Fruit fly (Drosophila melanogaster): ENCODE data around the gene RabX5.

RabX5 gene

DNA sequence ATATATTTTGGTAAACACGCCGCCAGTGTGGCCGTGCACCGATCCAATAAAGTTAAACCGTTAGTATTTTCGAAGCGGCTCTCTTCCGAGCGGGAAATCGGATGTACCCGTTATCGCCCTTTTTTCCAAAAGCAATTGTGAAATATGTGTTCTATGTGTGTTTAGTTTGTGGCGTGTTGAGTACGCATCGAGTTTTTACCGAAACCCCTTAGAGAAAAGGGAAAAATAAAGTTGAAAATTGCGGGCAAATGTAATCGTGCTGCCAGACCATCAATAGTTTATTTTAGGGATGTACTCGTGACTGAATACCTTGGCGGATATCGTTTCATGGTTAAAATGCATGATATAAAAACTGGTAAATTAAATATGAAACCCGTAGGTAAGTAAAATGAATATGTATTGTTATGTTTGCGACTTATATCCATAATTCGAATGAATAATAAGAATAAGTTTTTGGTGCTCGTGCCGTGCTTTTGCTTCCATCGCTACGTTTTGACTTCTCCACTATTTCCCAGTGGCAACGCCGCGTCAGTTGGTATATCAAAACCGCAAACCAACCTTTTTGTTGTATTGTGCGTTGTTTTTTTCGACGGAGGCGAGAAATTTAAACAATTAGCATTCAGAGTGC, 30.6 kb downstream of the RabX5 start, which contains the start of the genes Mettl2 and Bgb:
Mettl2 (minus strand) TSS at position 51 of the 628 bp plus-strand sequence.
Bgb (plus strand) TSS at position 527 of the 628 bp plus-strand sequence.
- TF ChIP-seq CG17801 (GFP tag; optimal IDR thresholded peaks at IDR 0.05; ENCODE audit: partially characterized antibody), result peak; percentile 77

DNA sequence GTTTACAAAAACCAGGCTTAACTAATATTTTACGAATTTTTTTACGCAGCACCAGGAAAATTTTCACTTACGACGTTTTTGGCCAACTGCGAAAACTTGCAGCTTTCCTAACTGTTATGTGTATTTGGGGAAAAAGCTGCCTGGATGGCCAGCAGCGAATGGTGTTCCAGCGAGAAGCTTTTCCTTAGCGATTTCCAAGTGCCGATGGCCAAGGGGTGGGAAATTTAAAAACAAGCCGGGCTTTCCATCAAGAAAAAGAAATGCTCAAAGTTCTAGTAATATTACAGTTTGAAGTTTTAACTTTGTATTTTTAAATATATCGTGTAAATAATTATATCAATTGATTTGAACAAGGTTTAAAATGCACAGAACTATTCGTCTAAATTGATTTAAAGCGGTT, 32.3 kb downstream of the RabX5 start, which contains the start of gene nSyb:
nSyb (minus strand) TSS at position 101 of the 400 bp plus-strand sequence.
- no peak for TF ChIP-seq CG17801 (GFP tag; optimal IDR thresholded peaks at IDR 0.05; ENCODE audit: partially characterized antibody)

DNA sequence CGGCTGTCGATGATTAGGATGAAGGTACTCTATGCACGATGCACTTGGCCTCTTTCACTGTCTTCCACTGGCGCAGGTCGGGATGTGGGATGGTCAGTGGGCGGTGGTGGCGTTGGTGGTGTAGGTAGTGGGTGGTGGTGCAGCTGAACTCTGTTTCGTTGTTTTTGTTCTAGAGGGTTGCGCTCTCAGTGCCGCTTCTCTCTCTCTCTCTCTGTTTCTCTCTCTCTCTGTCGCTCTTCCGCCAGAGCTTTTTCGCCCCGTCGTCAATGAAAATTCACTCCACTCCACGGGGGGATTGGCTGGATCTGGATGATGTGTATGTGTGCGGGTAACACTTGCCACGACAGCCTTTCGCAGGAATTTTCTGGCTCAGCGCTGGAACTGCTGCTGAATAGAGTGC, 33.0 kb downstream of the RabX5 start:
- TF ChIP-seq CG17801 (GFP tag; optimal IDR thresholded peaks at IDR 0.05; ENCODE audit: partially characterized antibody), result no peak

DNA sequence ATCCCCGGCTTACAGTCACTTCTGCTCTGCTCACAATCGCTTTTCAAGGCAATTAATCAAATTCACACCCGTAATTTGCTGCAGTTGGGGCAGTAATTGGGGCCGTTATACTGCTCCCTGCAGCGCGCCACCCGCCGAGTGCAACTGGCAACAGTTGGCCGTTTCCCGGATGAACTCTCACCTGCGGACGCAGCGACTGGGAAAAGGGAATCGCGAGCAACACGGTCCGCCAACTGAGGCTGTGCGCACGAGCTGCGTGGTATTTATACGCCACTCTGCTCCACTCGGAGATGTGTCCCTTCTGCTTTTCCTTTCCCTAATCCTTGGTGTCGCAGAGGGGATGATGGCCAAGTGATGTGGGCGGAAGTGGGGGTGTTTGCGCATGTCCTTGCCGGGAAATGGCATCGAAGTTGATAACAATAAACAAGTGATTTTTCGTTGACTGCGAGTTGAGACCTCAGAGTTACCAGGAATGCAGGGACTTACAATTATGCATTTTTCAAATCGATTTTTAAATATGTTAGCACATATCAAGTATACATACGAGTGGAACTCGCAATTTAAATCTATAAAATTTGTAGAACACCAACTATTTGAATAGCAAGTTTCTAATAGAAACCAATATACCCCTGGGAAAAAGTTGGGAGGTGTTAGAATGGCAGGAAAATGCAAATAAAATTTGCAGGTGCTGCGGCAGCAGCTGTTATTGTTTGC, 40.7 kb downstream of the RabX5 start, which contains the start of gene GC:
GC (minus strand) TSS at position 238 of the 714 bp plus-strand sequence.
- no peak for TF ChIP-seq CG17801 (GFP tag; optimal IDR thresholded peaks at IDR 0.05; ENCODE audit: partially characterized antibody)

DNA sequence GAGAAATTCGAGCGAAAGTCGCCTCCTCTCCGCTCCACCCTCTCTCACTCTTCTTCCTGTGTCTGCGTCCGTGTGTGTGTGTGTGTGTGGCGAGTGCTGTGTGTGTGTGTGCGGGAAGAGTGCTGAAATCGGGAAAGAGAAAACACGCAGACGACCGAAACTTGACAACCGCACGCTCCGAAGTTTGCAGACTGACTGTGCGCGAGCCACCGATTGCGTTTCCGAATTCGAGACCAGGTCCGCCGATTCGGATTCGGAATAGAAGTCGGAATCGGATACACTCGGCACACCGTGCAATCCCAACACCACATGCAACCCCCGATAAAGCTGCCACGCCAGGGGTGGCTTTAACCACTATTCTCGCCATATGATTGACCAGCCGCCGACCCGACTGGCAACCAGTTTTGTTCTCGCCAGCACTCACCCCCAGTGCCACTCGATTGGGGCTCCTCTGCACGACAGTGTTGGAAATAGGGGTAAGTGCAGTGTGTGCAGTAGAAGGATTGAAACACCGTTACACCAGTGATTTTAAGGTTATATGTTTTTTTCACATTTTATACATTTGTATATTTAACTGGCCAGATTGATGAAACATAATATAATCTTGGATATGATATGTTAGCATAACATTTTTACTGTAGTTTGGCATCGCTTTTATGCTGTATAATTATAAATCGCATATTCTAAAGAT, 41.6 kb downstream of the RabX5 start, which contains the start of gene CG13928:
CG13928 (minus strand) TSS at position 202 of the 691 bp plus-strand sequence.
- no peak for TF ChIP-seq CG17801 (GFP tag; optimal IDR thresholded peaks at IDR 0.05; ENCODE audit: partially characterized antibody)

DNA sequence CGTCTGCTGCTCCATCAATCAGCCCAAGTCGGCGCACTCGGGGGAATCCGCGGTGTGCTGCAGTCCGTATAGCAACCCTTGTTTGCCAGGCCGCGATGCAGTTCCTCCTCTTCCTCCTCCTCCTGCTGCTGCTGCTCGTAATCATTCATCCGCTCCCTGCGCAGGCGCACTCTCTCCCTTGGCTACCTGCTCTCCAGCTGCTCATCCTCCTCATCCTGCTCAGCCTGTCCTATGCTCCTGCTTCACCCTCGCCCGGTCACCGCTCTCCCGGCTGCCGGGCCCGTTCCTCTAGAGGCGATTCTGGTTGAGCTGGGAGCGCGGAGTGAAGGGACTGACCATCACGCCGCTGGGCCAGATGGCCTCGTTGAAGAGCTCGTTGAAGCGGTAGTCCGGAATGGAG, 43.0 kb downstream of the RabX5 start:
- TF ChIP-seq CG17801 (GFP tag; optimal IDR thresholded peaks at IDR 0.05; ENCODE audit: partially characterized antibody), result no peak
